Worm (Caenorhabditis elegans) whole organism, L3 larva: Measurements from ENCODE around the gene H25P19.1.

Experiments
- aly-2 ChIP-seq: fragments of 150-350 bp; optimal IDR thresholded peaks from 2 replicates; lab custom pipeline; 2014; ENCODE audit warnings: missing biosample characterization, missing genetic modification characterization
- elt-3 ChIP-seq, 3 experiments: fragments of 150-350 bp in 1 of 3; sonication (generic microtip) in 2 of 3; optimal IDR thresholded peaks; 2 replicates in 2 of 3; 4 replicates in 1 of 3; lab custom pipeline; 2014 to 2017; ENCODE audit warnings: missing biosample characterization in 3 of 3, missing genetic modification characterization in 3 of 3
- fkh-10 ChIP-seq: sonication (generic microtip); optimal IDR thresholded peaks from 2 replicates; lab custom pipeline; 2017; ENCODE audit warnings: missing biosample characterization, missing genetic modification reagents, missing genetic modification characterization
- fos-1 ChIP-seq: fragments of 150-350 bp; optimal IDR thresholded peaks from 2 replicates; lab custom pipeline; 2014; ENCODE audit warnings: missing biosample characterization, missing genetic modification characterization
- lin-15B ChIP-seq: fragments of 150-350 bp; optimal IDR thresholded peaks from 2 replicates; lab custom pipeline; 2014; ENCODE audit warnings: missing biosample characterization, missing genetic modification characterization
- nfya-1 ChIP-seq: sonication (generic microtip); optimal IDR thresholded peaks from 2 replicates; lab custom pipeline; 2017; ENCODE audit warnings: missing genetic modification characterization, mild to moderate bottlenecking, missing compliant biosample characterization, antibody characterized with exemption, moderate library complexity; ENCODE audit not compliant: insufficient read depth
- pqm-1 ChIP-seq: fragments of 150-350 bp; optimal IDR thresholded peaks from 2 replicates; lab custom pipeline; 2017; ENCODE audit warnings: missing biosample characterization, missing genetic modification characterization, inconsistent platforms
- snpc-4 ChIP-seq: fragments of 150-350 bp; optimal IDR thresholded peaks from 2 replicates; lab custom pipeline; 2014; ENCODE audit warnings: missing biosample characterization, missing genetic modification characterization
- ztf-11 ChIP-seq: fragments of 150-350 bp; optimal IDR thresholded peaks from 2 replicates; lab custom pipeline; 2014; ENCODE audit warnings: missing biosample characterization, missing genetic modification characterization

ce11 chrV:699051-699450 is 11.6 kb downstream of the H25P19.1 start:
- TF ChIP-seq fkh-10 (GFP tag; lab: Kevin White, UChicago) (no peak), nfya-1 (tag; lab: Kevin White, UChicago) (no peak), lin-15B (tag; lab: Kevin White, UChicago) (no peak), pqm-1 (tag; lab: Kevin White, UChicago) (no peak), aly-2 (no peak), ztf-11 (no peak), snpc-4 (no peak), fos-1 (no peak), elt-3 (tag; optimal IDR thresholded peaks at IDR 0.05; lab: Kevin White, UChicago) (no peak)
